Worm (Caenorhabditis elegans): Measurements from ENCODE around the gene F35B12.9.

Gene F35B12.9

ce11 chrV:11600800-11601199, at the start of gene F35B12.9:
TSS of gene F35B12.9 (plus strand) at chrV:11601171.
- TF ChIP-seq ceh-36 (tag; optimal IDR thresholded peaks at IDR 0.05) (no peak), tbx-11 (GFP tag; IDR thresholded peaks at IDR 0.05) (no peak), pes-1 (GFP tag; IDR thresholded peaks at IDR 0.05) (no peak), sea-1 (GFP tag; conservative IDR thresholded peaks at IDR 0.05) (no peak), aly-1 (tag; optimal IDR thresholded peaks at IDR 0.05) (no peak)

- TF ChIP-seq pes-1 (GFP tag; IDR thresholded peaks at IDR 0.05) (no peak), F13C5.2 (tag; optimal IDR thresholded peaks at IDR 0.05) (no peak)
These were observed 48.6 kb upstream of the F35B12.9 start, which contains the start of gene srx-85 for ce11 chrV:11552379-11552778. TSS of gene srx-85 (plus strand) at chrV:11552679.

ce11 chrV:11554260-11554659, 46.7 kb upstream of the F35B12.9 start, which contains the start of gene duo-1:
TSS of gene duo-1 (plus strand) at chrV:11554630.
- TF ChIP-seq aly-1 (tag; optimal IDR thresholded peaks at IDR 0.05) (no peak), B0310.2 (tag; optimal IDR thresholded peaks at IDR 0.05) (no peak), ama-1 (optimal IDR thresholded peaks at IDR 0.05) (no peak), scrt-1 (GFP tag; IDR thresholded peaks at IDR 0.05) (no peak), ets-7 (tag; optimal IDR thresholded peaks at IDR 0.05) (no peak), pes-1 (GFP tag; IDR thresholded peaks at IDR 0.05) (no peak), hmg-4 (GFP tag; optimal IDR thresholded peaks at IDR 0.05) (no peak), ceh-13 (GFP tag; optimal IDR thresholded peaks at IDR 0.05) (no peak), tbx-37 (GFP tag; conservative IDR thresholded peaks at IDR 0.05) (no peak), hnd-1 (tag; optimal IDR thresholded peaks at IDR 0.05) (no peak), tra-4 (tag; optimal IDR thresholded peaks at IDR 0.05) (no peak), sea-1 (GFP tag; conservative IDR thresholded peaks at IDR 0.05) (no peak), F13C5.2 (tag; optimal IDR thresholded peaks at IDR 0.05) (no peak)

ce11 chrV:11562643-11563042, 38.3 kb upstream of the F35B12.9 start, which contains the start of gene srx-86:
TSS of gene srx-86 (plus strand) at chrV:11562943.
- TF ChIP-seq ceh-36 (tag; optimal IDR thresholded peaks at IDR 0.05) (no peak), tra-4 (tag; optimal IDR thresholded peaks at IDR 0.05) (no peak), tbx-11 (GFP tag; IDR thresholded peaks at IDR 0.05) (no peak)

ce11 chrV:11564573-11564972, 36.4 kb upstream of the F35B12.9 start, which contains the start of gene srx-87:
TSS of gene srx-87 (plus strand) at chrV:11564873.
- TF ChIP-seq scrt-1 (GFP tag; IDR thresholded peaks at IDR 0.05): no peak
- no peak for TF ChIP-seq F13C5.2 (tag; optimal IDR thresholded peaks at IDR 0.05)
- TF ChIP-seq ama-1 (optimal IDR thresholded peaks at IDR 0.05): no peak
- TF ChIP-seq tbx-11 (GFP tag; IDR thresholded peaks at IDR 0.05): no peak
- TF ChIP-seq hnd-1 (tag; optimal IDR thresholded peaks at IDR 0.05): no peak
- no peak for TF ChIP-seq ceh-36 (tag; optimal IDR thresholded peaks at IDR 0.05)
- no peak for TF ChIP-seq B0310.2 (tag; optimal IDR thresholded peaks at IDR 0.05)
- TF ChIP-seq flt-1 (GFP tag; IDR thresholded peaks at IDR 0.05): no peak
- TF ChIP-seq aly-1 (tag; optimal IDR thresholded peaks at IDR 0.05): no peak
- TF ChIP-seq sea-1 (GFP tag; conservative IDR thresholded peaks at IDR 0.05): no peak
- no peak for TF ChIP-seq tbx-37 (GFP tag; conservative IDR thresholded peaks at IDR 0.05)
- TF ChIP-seq tra-4 (tag; optimal IDR thresholded peaks at IDR 0.05): no peak
- no peak for TF ChIP-seq ets-7 (tag; optimal IDR thresholded peaks at IDR 0.05)
- TF ChIP-seq pes-1 (GFP tag; IDR thresholded peaks at IDR 0.05): no peak
- no peak for TF ChIP-seq hmbx-1 (tag; optimal IDR thresholded peaks at IDR 0.05)

ce11 chrV:11570169-11570651, 30.8 kb upstream of the F35B12.9 start, which contains the start of the genes nhr-101 and pms-2:
TSS of gene nhr-101 (plus strand) at chrV:11570476.
TSS of gene pms-2 (minus strand) at chrV:11570601.
- TF ChIP-seq ceh-36 (tag; optimal IDR thresholded peaks at IDR 0.05): no peak
- no peak for TF ChIP-seq ets-7 (tag; optimal IDR thresholded peaks at IDR 0.05)
- TF ChIP-seq scrt-1 (GFP tag; IDR thresholded peaks at IDR 0.05): no peak
- TF ChIP-seq hmbx-1 (tag; optimal IDR thresholded peaks at IDR 0.05): no peak
- no peak for TF ChIP-seq flt-1 (GFP tag; IDR thresholded peaks at IDR 0.05)
- no peak for TF ChIP-seq sea-1 (GFP tag; conservative IDR thresholded peaks at IDR 0.05)
- TF ChIP-seq hmg-4 (GFP tag; optimal IDR thresholded peaks at IDR 0.05): no peak
- no peak for TF ChIP-seq pes-1 (GFP tag; IDR thresholded peaks at IDR 0.05)
- no peak for TF ChIP-seq tbx-11 (GFP tag; IDR thresholded peaks at IDR 0.05)
- no peak for TF ChIP-seq B0310.2 (tag; optimal IDR thresholded peaks at IDR 0.05)
- no peak for TF ChIP-seq tbx-37 (GFP tag; conservative IDR thresholded peaks at IDR 0.05)
- no peak for TF ChIP-seq ama-1 (optimal IDR thresholded peaks at IDR 0.05)
- no peak for TF ChIP-seq tra-4 (tag; optimal IDR thresholded peaks at IDR 0.05)
- TF ChIP-seq aly-1 (tag; optimal IDR thresholded peaks at IDR 0.05): no peak
- no peak for TF ChIP-seq ceh-13 (GFP tag; optimal IDR thresholded peaks at IDR 0.05)
- TF ChIP-seq F13C5.2 (tag; optimal IDR thresholded peaks at IDR 0.05): no peak
- no peak for TF ChIP-seq hnd-1 (tag; optimal IDR thresholded peaks at IDR 0.05)

- no peak for TF ChIP-seq flt-1 (GFP tag; IDR thresholded peaks at IDR 0.05)
- no peak for TF ChIP-seq aly-1 (tag; optimal IDR thresholded peaks at IDR 0.05)
- no peak for TF ChIP-seq hmbx-1 (tag; optimal IDR thresholded peaks at IDR 0.05)
- TF ChIP-seq hmg-4 (GFP tag; optimal IDR thresholded peaks at IDR 0.05): no peak
- no peak for TF ChIP-seq hnd-1 (tag; optimal IDR thresholded peaks at IDR 0.05)
- TF ChIP-seq ceh-36 (tag; optimal IDR thresholded peaks at IDR 0.05): no peak
- no peak for TF ChIP-seq scrt-1 (GFP tag; IDR thresholded peaks at IDR 0.05)
- no peak for TF ChIP-seq B0310.2 (tag; optimal IDR thresholded peaks at IDR 0.05)
- TF ChIP-seq tbx-37 (GFP tag; conservative IDR thresholded peaks at IDR 0.05): no peak
- no peak for TF ChIP-seq ceh-13 (GFP tag; optimal IDR thresholded peaks at IDR 0.05)
- TF ChIP-seq tra-4 (tag; optimal IDR thresholded peaks at IDR 0.05): no peak
These were observed 28.0 kb upstream of the F35B12.9 start, which contains the start of the genes H12C20.7 and nhr-68 for ce11 chrV:11572803-11573490. TSS of gene H12C20.7 (minus strand) at chrV:11572990. TSS of gene nhr-68 (plus strand) at chrV:11573440.

ce11 chrV:11574563-11574962, 26.4 kb upstream of the F35B12.9 start:
- TF ChIP-seq ceh-13 (GFP tag; optimal IDR thresholded peaks at IDR 0.05) (no peak), ets-7 (tag; optimal IDR thresholded peaks at IDR 0.05) (no peak), tbx-37 (GFP tag; conservative IDR thresholded peaks at IDR 0.05) (no peak), hmbx-1 (tag; optimal IDR thresholded peaks at IDR 0.05) (no peak), ama-1 (optimal IDR thresholded peaks at IDR 0.05) (no peak), F13C5.2 (tag; optimal IDR thresholded peaks at IDR 0.05) (no peak), ceh-36 (tag; optimal IDR thresholded peaks at IDR 0.05) (no peak), hnd-1 (tag; optimal IDR thresholded peaks at IDR 0.05) (no peak), flt-1 (GFP tag; IDR thresholded peaks at IDR 0.05) (no peak), aly-1 (tag; optimal IDR thresholded peaks at IDR 0.05) (no peak), pes-1 (GFP tag; IDR thresholded peaks at IDR 0.05) (no peak), B0310.2 (tag; optimal IDR thresholded peaks at IDR 0.05) (no peak), tra-4 (tag; optimal IDR thresholded peaks at IDR 0.05) (no peak), scrt-1 (GFP tag; IDR thresholded peaks at IDR 0.05) (no peak), hmg-4 (GFP tag; optimal IDR thresholded peaks at IDR 0.05) (no peak), sea-1 (GFP tag; conservative IDR thresholded peaks at IDR 0.05) (no peak)
